Worm (Caenorhabditis elegans) whole organism, mixed stage, embryonic: ENCODE results near the gene W05E10.5.

ENCODE experiments used
- M03D4.4 ChIP-seq: sonication (generic microtip); optimal IDR thresholded peaks from 2 replicates; lab custom pipeline; 2017; ENCODE audit warnings: mild to moderate bottlenecking, missing genetic modification characterization, missing compliant biosample characterization
- bed-3 ChIP-seq: fragments of 200-800 bp; sonication (Bioruptor generic); optimal IDR thresholded peaks from 3 replicates; lab custom pipeline; 2018; ENCODE audit warnings: mild to moderate bottlenecking, missing genetic modification characterization, moderate library complexity, missing compliant biosample characterization
- ceh-43 ChIP-seq: fragments of 200-800 bp; sonication (Bioruptor generic); optimal IDR thresholded peaks from 2 replicates; lab custom pipeline; 2018; ENCODE audit warnings: mild to moderate bottlenecking, missing genetic modification characterization, moderate library complexity, missing compliant biosample characterization
- elt-3 ChIP-seq: fragments of 150-350 bp; optimal IDR thresholded peaks from 2 replicates; lab custom pipeline; 2014; ENCODE audit warnings: missing biosample characterization, missing genetic modification characterization
- nhr-12 ChIP-seq: fragments of 150-350 bp; optimal IDR thresholded peaks from 2 replicates; lab custom pipeline; 2014; ENCODE audit warnings: missing biosample characterization, missing genetic modification characterization
- nhr-76 ChIP-seq: sonication (generic microtip); optimal IDR thresholded peaks from 2 replicates; lab custom pipeline; 2017; ENCODE audit warnings: missing biosample characterization, missing genetic modification characterization
- pha-4 ChIP-seq: fragments of 150-350 bp; optimal IDR thresholded peaks from 2 replicates; lab custom pipeline; 2018; ENCODE audit warnings: missing biosample characterization, missing genetic modification reagents, missing genetic modification characterization
- snpc-4 ChIP-seq: fragments of 150-350 bp; optimal IDR thresholded peaks from 2 replicates; lab custom pipeline; 2014; ENCODE audit warnings: missing biosample characterization, missing genetic modification characterization
- sptf-1 ChIP-seq: sonication (generic microtip); optimal IDR thresholded peaks from 2 replicates; lab custom pipeline; 2017; ENCODE audit warnings: mild to moderate bottlenecking, missing genetic modification characterization, moderate library complexity, missing compliant biosample characterization
- unc-62 ChIP-seq: fragments of 150-350 bp; optimal IDR thresholded peaks from 2 replicates; lab custom pipeline; 2014; ENCODE audit warnings: missing biosample characterization, missing genetic modification reagents, missing genetic modification characterization
- ztf-11 ChIP-seq: fragments of 150-350 bp; optimal IDR thresholded peaks from 2 replicates; lab custom pipeline; 2014; ENCODE audit warnings: missing biosample characterization, missing genetic modification characterization

DNA sequence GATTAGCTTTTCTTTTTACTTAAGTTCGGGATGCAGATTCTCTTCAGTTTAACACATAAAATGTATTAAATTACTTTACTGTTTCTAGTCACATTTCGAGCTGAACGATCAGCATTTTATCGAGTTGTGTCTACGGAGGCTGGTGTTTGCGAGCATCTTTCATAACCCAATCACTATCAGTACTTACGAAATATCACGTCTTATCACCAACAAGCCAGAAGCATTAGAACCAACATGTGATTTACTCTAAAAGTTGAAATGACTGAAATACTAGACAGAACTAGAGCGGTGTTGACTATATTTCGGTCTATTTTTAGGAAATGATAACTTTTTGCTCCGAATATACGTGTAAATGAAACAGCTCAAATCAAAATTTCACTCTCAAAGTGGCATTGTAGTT is 47.1 kb downstream of the W05E10.5 start:
- TF ChIP-seq ztf-11 (tag; lab: Kevin White, UChicago) (no peak), elt-3 (tag; lab: Kevin White, UChicago) (no peak), unc-62 (GFP tag; lab: Kevin White, UChicago) (no peak), pha-4 (tag; lab: Kevin White, UChicago) (no peak), M03D4.4 (tag; lab: Kevin White, UChicago) (no peak), nhr-12 (tag; lab: Kevin White, UChicago) (no peak), sptf-1 (tag; lab: Kevin White, UChicago) (no peak), bed-3 (GFP tag; lab: Kevin White, UChicago) (no peak), nhr-76 (tag; lab: Kevin White, UChicago) (no peak), snpc-4 (no peak), ceh-43 (GFP tag; lab: Kevin White, UChicago) (no peak)
